Worm (Caenorhabditis elegans) whole organism, L4 larva: ENCODE measurements around the gene H35B03.1.

Experiments
- T26A8.4 ChIP-seq: fragments of 200-800 bp; sonication (Bioruptor generic); IDR thresholded peaks from 2 replicates; pipeline ENCODE4 v1.3.6; 2022; ENCODE audit warnings: missing genetic modification characterization, missing compliant biosample characterization
- Y5F2A.4 ChIP-seq: fragments of 200-800 bp; sonication (Bioruptor generic); optimal IDR thresholded peaks from 2 replicates; lab custom pipeline; 2018; ENCODE audit warnings: mild to moderate bottlenecking, missing genetic modification characterization, missing compliant biosample characterization
- ama-1 ChIP-seq: fragments of 150-350 bp; optimal IDR thresholded peaks from 2 replicates; lab custom pipeline; 2014; ENCODE audit warnings: inconsistent platforms, mixed read lengths
- ceh-44 ChIP-seq: fragments of 200-800 bp; sonication (Bioruptor generic); IDR thresholded peaks from 2 replicates; pipeline ENCODE4 v1.3.6; 2022; ENCODE audit warnings: missing genetic modification reagents, missing genetic modification characterization, missing compliant biosample characterization
- fkh-10 ChIP-seq: fragments of 150-350 bp; optimal IDR thresholded peaks from 2 replicates; lab custom pipeline; 2014; ENCODE audit warnings: missing biosample characterization, missing genetic modification reagents, missing genetic modification characterization
- mdl-1 ChIP-seq, 2 experiments: fragments of 150-350 bp in 1 of 2; sonication (generic microtip) in 1 of 2; optimal IDR thresholded peaks; 2 replicates each; lab custom pipeline; 2014 to 2017; ENCODE audit warnings: missing biosample characterization in 2 of 2, missing genetic modification characterization in 2 of 2
- zip-11 ChIP-seq: fragments of 200-800 bp; sonication (Bioruptor generic); IDR thresholded peaks from 2 replicates; pipeline ENCODE4 v1.3.6; 2022; ENCODE audit warnings: missing genetic modification characterization, missing compliant biosample characterization

H35B03.1 gene

DNA sequence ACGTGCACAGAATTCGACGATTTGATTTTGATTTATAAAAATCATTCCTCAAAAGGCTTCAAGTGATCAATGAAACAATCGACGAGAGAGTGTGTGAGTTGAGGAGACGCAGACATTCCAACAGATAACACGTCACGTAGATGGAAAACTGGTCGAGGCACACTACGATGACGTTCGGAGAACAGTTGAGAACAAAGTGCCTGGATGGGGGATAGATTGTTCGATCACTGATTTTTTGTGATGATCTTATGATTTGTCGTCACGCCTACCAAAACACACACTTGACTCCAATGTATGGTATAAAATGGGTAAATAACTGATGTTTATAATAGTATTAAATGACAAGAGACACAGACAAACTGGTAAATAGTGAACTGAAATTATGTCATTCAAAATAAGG is 52.9 kb downstream of the H35B03.1 start (continued):
- no peak for TF ChIP-seq T26A8.4 (GFP tag; lab: Robert Waterston, UW)
- peak in 1 of 2 experiments; percentile 65 for TF ChIP-seq mdl-1 (tag; optimal IDR thresholded peaks at IDR 0.05; lab: Kevin White, UChicago)
- no peak for TF ChIP-seq zip-11 (GFP tag; lab: Robert Waterston, UW)
- no peak for TF ChIP-seq Y5F2A.4
- TF ChIP-seq fkh-10 (GFP tag; lab: Kevin White, UChicago) = no peak
- TF ChIP-seq ceh-44 = no peak
- TF ChIP-seq ama-1 (lab: Kevin White, UChicago) = no peak
